Fruit fly (Drosophila melanogaster): Measurements from ENCODE around the gene CG14374.

CG14374 gene

dm6 chr3R:13381744-13382435 lies 15.1 kb downstream of the CG14374 start, which contains the start of the genes mRpS21 and Droj2 (continued):
- no peak for TF ChIP-seq schlank (tag; optimal IDR thresholded peaks at IDR 0.05)
- peak; percentile 19 for TF ChIP-seq caup (GFP tag; optimal IDR thresholded peaks at IDR 0.05; ENCODE audit: severe bottlenecking)
- peak; percentile 62 for TF ChIP-seq trem (tag; optimal IDR thresholded peaks at IDR 0.05)
- peak; percentile 7 for TF ChIP-seq eyg (GFP tag; optimal IDR thresholded peaks at IDR 0.05)
- peak; percentile 28; the same call in 1 of the 2 replicates for TF ChIP-seq amos (GFP tag; IDR thresholded peaks at IDR 0.05; ENCODE audit: partially characterized antibody)
- no peak for TF ChIP-seq CG10321 (GFP tag; IDR thresholded peaks at IDR 0.05)
- no peak for TF ChIP-seq Sox102F (GFP tag; optimal IDR thresholded peaks at IDR 0.05)
- TF ChIP-seq CG5953 (GFP tag; IDR thresholded peaks at IDR 0.05), result no peak
- TF ChIP-seq mam (GFP tag; optimal IDR thresholded peaks at IDR 0.05), result peak; percentile 61
- TF ChIP-seq CG3726 (GFP tag; IDR thresholded peaks at IDR 0.05), result no peak
- TF ChIP-seq gfzf (GFP tag; optimal IDR thresholded peaks at IDR 0.05), result peak; percentile 90
- no peak for TF ChIP-seq CG2889 (GFP tag; IDR thresholded peaks at IDR 0.05)
- TF ChIP-seq CoRest (tag; optimal IDR thresholded peaks at IDR 0.05), result peak; percentile 82
- TF ChIP-seq Rfx (GFP tag; IDR thresholded peaks at IDR 0.05), result peak; percentile 64
- no peak for TF ChIP-seq CG16779 (GFP tag; IDR thresholded peaks at IDR 0.05)
- TF ChIP-seq Eip74EF (GFP tag; optimal IDR thresholded peaks at IDR 0.05), result no peak
- TF ChIP-seq CrebB (tag; optimal IDR thresholded peaks at IDR 0.05), result peak; percentile 17
- TF ChIP-seq CG7963 (GFP tag; IDR thresholded peaks at IDR 0.05; ENCODE audit: partially characterized antibody), result no peak
- TF ChIP-seq dm (GFP tag; optimal IDR thresholded peaks at IDR 0.05), result peak; percentile 39
- peak; percentile 21 for TF ChIP-seq CG4328 (GFP tag; optimal IDR thresholded peaks at IDR 0.05)
- TF ChIP-seq CG6654 (GFP tag; optimal IDR thresholded peaks at IDR 0.05), result no peak
- peak; percentile 56 for TF ChIP-seq nerfin-1 (tag; optimal IDR thresholded peaks at IDR 0.05)
- TF ChIP-seq NfI (GFP tag; optimal IDR thresholded peaks at IDR 0.05), result peak; percentile 30
- 0 out of 2 replicates have a peak, but pooled peaks have one; percentile 28 for TF ChIP-seq CG11247 (GFP tag; IDR thresholded peaks at IDR 0.05)
- peak in 1 of 2 experiments; percentile 24 for TF ChIP-seq chif (GFP tag; optimal IDR thresholded peaks at IDR 0.05)
- TF ChIP-seq dmrt11E (tag; optimal IDR thresholded peaks at IDR 0.05), result peak; percentile 54
- peak; percentile 39 for TF ChIP-seq CG8388 (GFP tag; optimal IDR thresholded peaks at IDR 0.05)
- TF ChIP-seq CG18619 (GFP tag; optimal IDR thresholded peaks at IDR 0.05), result peak; percentile 15
- no peak for TF ChIP-seq CG3407 (GFP tag; optimal IDR thresholded peaks at IDR 0.05)
- TF ChIP-seq HLH4C (GFP tag; IDR thresholded peaks at IDR 0.05; ENCODE audit: partially characterized antibody), result no peak
- peak; percentile 30; the same call in 2 of the 3 replicates for TF ChIP-seq CG6791 (GFP tag; IDR thresholded peaks at IDR 0.05; ENCODE audit: partially characterized antibody)
- TF ChIP-seq Chrac-16 (GFP tag; optimal IDR thresholded peaks at IDR 0.05), result peak; percentile 65
- no peak for TF ChIP-seq aop (GFP tag; IDR thresholded peaks at IDR 0.05)
- TF ChIP-seq Sry-β (GFP tag; optimal IDR thresholded peaks at IDR 0.05), result no peak
- TF ChIP-seq Dek (tag; optimal IDR thresholded peaks at IDR 0.05), result peak; percentile 65
- peak; percentile 56; the same call in 2 of the 3 replicates for TF ChIP-seq dysf (GFP tag; IDR thresholded peaks at IDR 0.05)
- TF ChIP-seq phol (tag; optimal IDR thresholded peaks at IDR 0.05), result peak; percentile 84
- TF ChIP-seq slou (GFP tag; optimal IDR thresholded peaks at IDR 0.05), result peak; percentile 24
- TF ChIP-seq sens-2 (GFP tag; IDR thresholded peaks at IDR 0.05), result no peak
- peak; percentile 17 for TF ChIP-seq pum (GFP tag; optimal IDR thresholded peaks at IDR 0.05)
- TF ChIP-seq Taf1 (GFP tag; IDR thresholded peaks at IDR 0.05), result no peak
- no peak for TF ChIP-seq chinmo (GFP tag; IDR thresholded peaks at IDR 0.05; ENCODE audit: partially characterized antibody)
- no peak for TF ChIP-seq pb (GFP tag; optimal IDR thresholded peaks at IDR 0.05)
- TF ChIP-seq Mad (GFP tag; optimal IDR thresholded peaks at IDR 0.05), result peak; percentile 29
- TF ChIP-seq ranshi (GFP tag; IDR thresholded peaks at IDR 0.05), result peak; percentile 37; the same call in 1 of the 2 replicates
- peak; percentile 51 for TF ChIP-seq Scr (GFP tag; IDR thresholded peaks at IDR 0.05; ENCODE audit: partially characterized antibody)
- TF ChIP-seq CG12391 (tag; optimal IDR thresholded peaks at IDR 0.05), result peak; percentile 71
- no peak for TF ChIP-seq Lim3 (GFP tag; IDR thresholded peaks at IDR 0.05)

Data from whole organism, embryonic.